Fruit fly (Drosophila melanogaster): ENCODE results near the gene CG8043.

The CG8043 gene

DNA sequence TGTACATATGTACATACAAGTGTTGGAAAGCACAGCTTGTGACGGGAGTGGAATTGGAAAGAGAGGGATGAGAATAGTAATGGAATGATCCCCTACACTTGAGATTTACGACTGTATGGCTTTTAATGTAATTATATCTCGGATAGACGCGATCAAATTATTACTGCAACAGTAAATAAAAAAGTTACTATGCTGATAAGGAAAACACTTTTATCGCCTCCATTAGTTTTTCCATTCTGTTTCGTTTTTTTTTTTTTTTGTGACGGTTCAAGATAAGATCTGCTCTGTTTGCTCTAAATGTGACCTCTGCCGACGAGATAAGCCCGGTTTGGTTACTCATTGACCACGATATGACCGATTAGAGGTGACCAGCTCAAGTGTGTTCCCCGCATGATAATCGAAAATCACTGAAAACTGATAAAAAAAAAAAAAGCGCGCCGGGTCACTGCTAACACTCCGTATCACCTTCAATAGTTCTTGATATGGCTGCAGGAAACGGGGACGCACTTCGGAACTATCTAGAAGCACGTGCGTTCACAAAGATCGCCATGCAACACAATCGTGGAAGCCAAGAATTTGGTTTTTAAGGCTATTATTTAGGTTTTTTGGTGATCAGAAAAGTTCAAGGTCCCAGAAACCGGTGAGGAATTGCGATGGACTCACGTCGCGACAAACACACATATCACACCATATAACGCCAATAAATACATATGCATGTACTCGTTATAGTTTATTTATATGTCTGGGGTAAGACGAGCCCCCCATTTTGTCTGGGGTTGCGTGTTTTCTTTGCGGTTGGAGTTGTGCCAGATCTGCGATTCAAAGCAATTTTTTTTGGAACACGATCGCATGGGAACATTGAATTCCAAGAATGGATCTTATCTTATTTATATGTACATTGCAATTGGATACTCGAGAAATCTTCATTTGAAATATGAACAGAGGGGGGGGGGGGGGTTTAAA is 5.9 kb upstream of the CG8043 start, which contains the start of gene p (continued):
- TF ChIP-seq CrebB (tag; optimal IDR thresholded peaks at IDR 0.05): peak; percentile 15
- peak; percentile 40 for TF ChIP-seq CG5245 (GFP tag; optimal IDR thresholded peaks at IDR 0.05)
- peak; percentile 17 for TF ChIP-seq Bteb2 (GFP tag; optimal IDR thresholded peaks at IDR 0.05)
- TF ChIP-seq Hr78 (GFP tag; optimal IDR thresholded peaks at IDR 0.05): peak in 1 of 2 experiments; percentile 98
- TF ChIP-seq CG9932 (GFP tag; IDR thresholded peaks at IDR 0.05): peak; percentile 51
- TF ChIP-seq CG31224 (GFP tag; IDR thresholded peaks at IDR 0.05): peak; percentile 21; the same call in 1 of the 2 replicates
- peak; percentile 37; the same call in 1 of the 2 replicates for TF ChIP-seq ttk (GFP tag; IDR thresholded peaks at IDR 0.05)
- TF ChIP-seq pb (GFP tag; optimal IDR thresholded peaks at IDR 0.05): peak; percentile 13
- no peak for TF ChIP-seq cad (GFP tag; optimal IDR thresholded peaks at IDR 0.05)
- TF ChIP-seq Hmr (GFP tag; optimal IDR thresholded peaks at IDR 0.05): peak; percentile 51
- peak; percentile 51 for TF ChIP-seq ems (GFP tag; optimal IDR thresholded peaks at IDR 0.05)
- peak; percentile 16 for TF ChIP-seq sd (tag; optimal IDR thresholded peaks at IDR 0.05)
- TF ChIP-seq bcd (GFP tag; optimal IDR thresholded peaks at IDR 0.05): peak; percentile 32
- TF ChIP-seq CG3995 (GFP tag; optimal IDR thresholded peaks at IDR 0.05): peak; percentile 70
- TF ChIP-seq CG33557 (GFP tag; optimal IDR thresholded peaks at IDR 0.05): peak; percentile 63
- peak; percentile 5 for TF ChIP-seq CG6813 (GFP tag; optimal IDR thresholded peaks at IDR 0.05)
- peak; percentile 32 for TF ChIP-seq CG6765 (GFP tag; optimal IDR thresholded peaks at IDR 0.05)
- TF ChIP-seq CG7839 (tag; optimal IDR thresholded peaks at IDR 0.05): peak; percentile 19
- peak; percentile 68 for TF ChIP-seq run (tag; optimal IDR thresholded peaks at IDR 0.05)
- peak; percentile 19 for TF ChIP-seq trem (tag; optimal IDR thresholded peaks at IDR 0.05)
- TF ChIP-seq Dip3 (GFP tag; optimal IDR thresholded peaks at IDR 0.05): peak; percentile 30
- TF ChIP-seq CG4707 (GFP tag; optimal IDR thresholded peaks at IDR 0.05): peak; percentile 58
- peak; percentile 63 for TF ChIP-seq kni (GFP tag; optimal IDR thresholded peaks at IDR 0.05)
- peak; percentile 4 for TF ChIP-seq CG11398 (GFP tag; optimal IDR thresholded peaks at IDR 0.05)
- 0 out of 2 replicates have a peak, but pooled peaks have one; percentile 21 for TF ChIP-seq stc (GFP tag; IDR thresholded peaks at IDR 0.05)
- peak; percentile 37 for TF ChIP-seq CG8359 (GFP tag; optimal IDR thresholded peaks at IDR 0.05; ENCODE audit: borderline replicate concordance)
- peak; percentile 68 for TF ChIP-seq CG15479 (GFP tag; optimal IDR thresholded peaks at IDR 0.05)
- no peak for TF ChIP-seq CG14441 (GFP tag; IDR thresholded peaks at IDR 0.05)
- no peak for TF ChIP-seq h (optimal IDR thresholded peaks at IDR 0.05)
- no peak for TF ChIP-seq toy (GFP tag; IDR thresholded peaks at IDR 0.05)
- peak; percentile 37 for TF ChIP-seq HmgZ (tag; optimal IDR thresholded peaks at IDR 0.05)
- TF ChIP-seq D19B (GFP tag; optimal IDR thresholded peaks at IDR 0.05): peak; percentile 18
- no peak for TF ChIP-seq hb (GFP tag; IDR thresholded peaks at IDR 0.05; ENCODE audit: partially characterized antibody)
- peak; percentile 47 for TF ChIP-seq schlank (tag; optimal IDR thresholded peaks at IDR 0.05)
- peak; percentile 91 for TF ChIP-seq CG34376 (GFP tag; optimal IDR thresholded peaks at IDR 0.05)
- TF ChIP-seq cwo (GFP tag; optimal IDR thresholded peaks at IDR 0.05): peak; percentile 78
- TF ChIP-seq CG12219 (GFP tag; optimal IDR thresholded peaks at IDR 0.05): peak; percentile 3
- TF ChIP-seq wor (GFP tag; IDR thresholded peaks at IDR 0.05): no peak
- peak; percentile 13 for TF ChIP-seq Sry-β (GFP tag; optimal IDR thresholded peaks at IDR 0.05)
- TF ChIP-seq Rfx (GFP tag; IDR thresholded peaks at IDR 0.05): peak; percentile 51
- TF ChIP-seq gem (tag; optimal IDR thresholded peaks at IDR 0.05): peak; percentile 61
- no peak for TF ChIP-seq CG3838 (GFP tag; optimal IDR thresholded peaks at IDR 0.05)
- peak; percentile 64 for TF ChIP-seq gcm (GFP tag; optimal IDR thresholded peaks at IDR 0.05)
- no peak for TF ChIP-seq fru (optimal IDR thresholded peaks at IDR 0.05)
- TF ChIP-seq CoRest (tag; optimal IDR thresholded peaks at IDR 0.05): peak; percentile 11
- TF ChIP-seq CG8924 (tag; optimal IDR thresholded peaks at IDR 0.05): peak; percentile 21
- TF ChIP-seq slp2 (GFP tag; optimal IDR thresholded peaks at IDR 0.05): peak; percentile 36
- TF ChIP-seq CG17829 (tag; optimal IDR thresholded peaks at IDR 0.05): peak; percentile 26
